Worm (Caenorhabditis elegans) whole organism, L4 larva: Measurements from ENCODE around the gene acp-1.

ENCODE experiments used
- F37D6.2 ChIP-seq: sonication (generic microtip); optimal IDR thresholded peaks from 2 replicates; lab custom pipeline; 2016; ENCODE audit warnings: mild to moderate bottlenecking, missing genetic modification characterization, missing compliant biosample characterization
- T26A8.4 ChIP-seq: fragments of 200-800 bp; sonication (Bioruptor generic); IDR thresholded peaks from 2 replicates; pipeline ENCODE4 v1.3.6; 2022; ENCODE audit warnings: missing genetic modification characterization, missing compliant biosample characterization
- daf-16 ChIP-seq, 3 experiments: sonication (generic microtip); optimal IDR thresholded peaks; 2 replicates each; lab custom pipeline; 2016 to 2017; ENCODE audit warnings: missing genetic modification characterization in 3 of 3, missing genetic modification reagents in 3 of 3, mild to moderate bottlenecking in 2 of 3, missing compliant biosample characterization in 2 of 3, missing biosample characterization in 1 of 3, moderate library complexity in 1 of 3
- dmd-9 ChIP-seq: fragments of 200-800 bp; sonication (Bioruptor generic); IDR thresholded peaks from 2 replicates; pipeline ENCODE4 v1.3.6; 2022; ENCODE audit warnings: missing genetic modification reagents, missing genetic modification characterization, missing compliant biosample characterization
- dpl-1 ChIP-seq: fragments of 150-350 bp; optimal IDR thresholded peaks from 2 replicates; lab custom pipeline; 2014; ENCODE audit warnings: missing biosample characterization, missing genetic modification reagents, missing genetic modification characterization
- fos-1 ChIP-seq: fragments of 150-350 bp; optimal IDR thresholded peaks from 2 replicates; lab custom pipeline; 2014; ENCODE audit warnings: missing biosample characterization, missing genetic modification characterization
- hlh-11 ChIP-seq: fragments of 200-800 bp; sonication (Bioruptor generic); optimal IDR thresholded peaks from 2 replicates; lab custom pipeline; 2018; ENCODE audit warnings: mild to moderate bottlenecking, missing genetic modification characterization, missing compliant biosample characterization
- nhr-237 ChIP-seq: sonication (generic microtip); optimal IDR thresholded peaks from 2 replicates; lab custom pipeline; 2017; ENCODE audit warnings: missing biosample characterization, missing genetic modification characterization
- nhr-25 ChIP-seq: sonication (generic microtip); optimal IDR thresholded peaks from 2 replicates; lab custom pipeline; 2017; ENCODE audit warnings: missing genetic modification characterization, mild to moderate bottlenecking, missing compliant biosample characterization, antibody characterized with exemption, moderate library complexity, borderline replicate concordance; ENCODE audit not compliant: insufficient read depth
- nhr-28 ChIP-seq: fragments of 150-350 bp; optimal IDR thresholded peaks from 2 replicates; lab custom pipeline; 2014; ENCODE audit warnings: missing biosample characterization, missing genetic modification characterization
- php-3 ChIP-seq: fragments of 200-800 bp; sonication (Bioruptor generic); IDR thresholded peaks from 2 replicates; pipeline ENCODE4 v1.3.6; 2022; ENCODE audit warnings: missing genetic modification reagents, missing genetic modification characterization, missing compliant biosample characterization
- spr-3 ChIP-seq: fragments of 200-800 bp; sonication (Bioruptor generic); optimal IDR thresholded peaks from 2 replicates; lab custom pipeline; 2018; ENCODE audit warnings: mild to moderate bottlenecking, missing genetic modification characterization, missing compliant biosample characterization
- zfp-3 ChIP-seq: fragments of 200-800 bp; sonication (Bioruptor generic); conservative IDR thresholded peaks from 2 replicates; pipeline ENCODE4 v1.3.6; 2022; ENCODE audit warnings: missing genetic modification reagents, missing genetic modification characterization, missing compliant biosample characterization
- zip-2 ChIP-seq: fragments of 150-350 bp; optimal IDR thresholded peaks from 2 replicates; lab custom pipeline; 2014; ENCODE audit warnings: missing biosample characterization, missing genetic modification characterization

The acp-1 gene

DNA sequence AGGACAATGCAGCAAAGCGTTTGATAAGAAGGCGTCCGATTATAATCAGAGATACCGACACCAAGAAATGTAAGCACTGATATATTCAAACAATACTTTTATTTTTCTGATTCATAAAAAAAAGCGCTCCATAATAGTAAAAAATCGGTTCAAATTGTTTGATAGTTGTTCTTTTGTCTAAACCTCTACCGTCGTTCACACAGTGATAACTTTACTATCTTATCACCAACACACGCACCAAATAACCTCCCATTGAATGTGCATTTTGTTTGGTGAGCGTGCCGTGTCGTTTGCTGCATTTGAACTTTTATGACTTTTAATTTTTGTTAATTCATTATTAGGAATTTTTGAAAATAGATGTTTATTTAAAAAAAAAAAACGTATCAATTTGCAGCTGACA is 51.1 kb downstream of the acp-1 start (continued):
- no peak for TF ChIP-seq F37D6.2 (tag; lab: Kevin White, UChicago)
- TF ChIP-seq T26A8.4: no peak
- no peak for TF ChIP-seq dmd-9 (GFP tag; lab: Robert Waterston, UW)
- TF ChIP-seq nhr-237 (tag; lab: Kevin White, UChicago): no peak
- TF ChIP-seq zip-2 (tag; lab: Kevin White, UChicago): no peak
- TF ChIP-seq hlh-11 (tag; lab: Kevin White, UChicago): peak; percentile 63
- TF ChIP-seq php-3 (GFP tag; lab: Robert Waterston, UW): peak; percentile 78
- no peak for TF ChIP-seq dpl-1
- no peak for TF ChIP-seq nhr-25
- no peak for TF ChIP-seq spr-3
- TF ChIP-seq fos-1 (tag; lab: Kevin White, UChicago): no peak
- TF ChIP-seq daf-16 (GFP tag; optimal IDR thresholded peaks at IDR 0.05; lab: Kevin White, UChicago): no peak
- TF ChIP-seq daf-16 (tag; optimal IDR thresholded peaks at IDR 0.05; lab: Kevin White, UChicago): peak; percentile 52
- TF ChIP-seq nhr-28 (tag; lab: Kevin White, UChicago): peak; percentile 78
- TF ChIP-seq zfp-3 (GFP tag; lab: Robert Waterston, UW): no peak
